Worm (Caenorhabditis elegans) whole organism, L1 larva: ENCODE measurements around the gene H03E18.1.

Source experiments
- dpl-1 ChIP-seq, 3 experiments: fragments of 150-350 bp in 2 of 3; sonication (generic microtip) in 1 of 3; optimal IDR thresholded peaks; 2 replicates each; lab custom pipeline; 2014 to 2017; ENCODE audit warnings: missing biosample characterization in 3 of 3, missing genetic modification characterization in 3 of 3, missing genetic modification reagents in 3 of 3
- fos-1 ChIP-seq: fragments of 150-350 bp; optimal IDR thresholded peaks from 2 replicates; lab custom pipeline; 2014; ENCODE audit warnings: missing biosample characterization, missing genetic modification characterization
- nhr-77 ChIP-seq: fragments of 150-350 bp; optimal IDR thresholded peaks from 2 replicates; lab custom pipeline; 2014; ENCODE audit warnings: missing biosample characterization, missing genetic modification characterization
- sox-4 ChIP-seq: sonication (generic microtip); optimal IDR thresholded peaks from 2 replicates; lab custom pipeline; 2016; ENCODE audit warnings: missing genetic modification characterization, missing compliant biosample characterization
- unc-62 ChIP-seq: fragments of 150-350 bp; optimal IDR thresholded peaks from 2 replicates; lab custom pipeline; 2014; ENCODE audit warnings: missing biosample characterization, missing genetic modification reagents, missing genetic modification characterization
- zag-1 ChIP-seq: fragments of 150-350 bp; optimal IDR thresholded peaks from 2 replicates; lab custom pipeline; 2014; ENCODE audit warnings: missing biosample characterization, missing genetic modification characterization

DNA sequence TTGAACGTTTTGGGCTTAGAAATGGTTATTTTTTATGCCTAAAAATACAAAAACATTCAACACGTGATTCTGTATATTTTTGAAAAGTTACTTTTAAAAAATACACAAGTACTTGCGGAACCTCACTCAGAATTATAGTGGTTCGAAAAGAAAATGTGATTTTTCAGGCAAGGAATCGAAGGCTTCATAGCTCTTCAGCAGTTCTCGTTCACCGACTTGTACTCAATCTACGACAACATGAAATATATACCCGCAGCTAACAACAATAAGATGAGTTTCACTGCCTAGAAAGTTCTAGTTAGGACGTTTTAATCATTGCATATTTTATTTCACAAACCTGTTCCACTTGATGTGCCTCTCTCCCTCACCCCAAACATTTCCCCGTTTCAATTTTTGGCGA, 54.9 kb downstream of the H03E18.1 start:
- no peak for TF ChIP-seq unc-62 (GFP tag; lab: Kevin White, UChicago)
- TF ChIP-seq zag-1 (tag; lab: Kevin White, UChicago), result no peak
- no peak for TF ChIP-seq nhr-77 (tag; lab: Kevin White, UChicago)
- TF ChIP-seq fos-1 (tag; lab: Kevin White, UChicago), result no peak
- no peak for TF ChIP-seq sox-4 (tag; lab: Kevin White, UChicago)
- no peak for TF ChIP-seq dpl-1 (GFP tag; optimal IDR thresholded peaks at IDR 0.05; lab: Kevin White, UChicago)
